Worm (Caenorhabditis elegans) whole organism, early embryonic: Measurements from ENCODE around the gene C26B9.1.

Experiments used
- B0310.2 ChIP-seq: sonication (generic microtip); optimal IDR thresholded peaks from 2 replicates; lab custom pipeline; 2016; ENCODE audit warnings: mild to moderate bottlenecking, missing genetic modification characterization, missing compliant biosample characterization
- F13C5.2 ChIP-seq: sonication (generic microtip); optimal IDR thresholded peaks from 2 replicates; lab custom pipeline; 2017; ENCODE audit warnings: mild to moderate bottlenecking, missing genetic modification characterization, inconsistent platforms, missing compliant biosample characterization
- aly-1 ChIP-seq: sonication (generic microtip); optimal IDR thresholded peaks from 2 replicates; lab custom pipeline; 2016; ENCODE audit warnings: missing genetic modification characterization, missing compliant biosample characterization
- ama-1 ChIP-seq: fragments of 150-350 bp; optimal IDR thresholded peaks from 2 replicates; lab custom pipeline; 2014
- ceh-13 ChIP-seq: fragments of 200-800 bp; sonication (Bioruptor generic); optimal IDR thresholded peaks from 2 replicates; lab custom pipeline; 2018; ENCODE audit warnings: mild to moderate bottlenecking, missing genetic modification characterization, missing compliant biosample characterization
- ceh-36 ChIP-seq: sonication (generic microtip); optimal IDR thresholded peaks from 2 replicates; lab custom pipeline; 2016; ENCODE audit warnings: missing genetic modification characterization, inconsistent platforms, missing compliant biosample characterization
- ets-7 ChIP-seq: sonication (generic microtip); optimal IDR thresholded peaks from 2 replicates; lab custom pipeline; 2016; ENCODE audit warnings: missing genotype, missing genetic modification characterization, missing compliant biosample characterization
- flt-1 ChIP-seq: fragments of 200-800 bp; sonication (Bioruptor generic); IDR thresholded peaks from 2 replicates; pipeline ENCODE4 v1.3.6; 2022; ENCODE audit warnings: missing genetic modification characterization, missing compliant biosample characterization
- hmbx-1 ChIP-seq: sonication (generic microtip); optimal IDR thresholded peaks from 2 replicates; lab custom pipeline; 2016; ENCODE audit warnings: mild to moderate bottlenecking, missing genetic modification characterization, missing compliant biosample characterization
- hmg-4 ChIP-seq: fragments of 200-800 bp; sonication (Bioruptor generic); optimal IDR thresholded peaks from 2 replicates; lab custom pipeline; 2018; ENCODE audit warnings: mild to moderate bottlenecking, missing genetic modification characterization, missing compliant biosample characterization
- hnd-1 ChIP-seq: sonication (generic microtip); optimal IDR thresholded peaks from 2 replicates; lab custom pipeline; 2016; ENCODE audit warnings: missing genetic modification characterization, missing compliant biosample characterization
- pes-1 ChIP-seq: fragments of 200-800 bp; sonication (Bioruptor generic); IDR thresholded peaks from 2 replicates; pipeline ENCODE4 v1.3.6; 2022; ENCODE audit warnings: missing genetic modification reagents, missing genetic modification characterization, missing compliant biosample characterization
- scrt-1 ChIP-seq: fragments of 200-800 bp; sonication (Bioruptor generic); IDR thresholded peaks from 2 replicates; pipeline ENCODE4 v1.3.6; 2022; ENCODE audit warnings: missing genetic modification characterization, missing compliant biosample characterization
- sea-1 ChIP-seq: fragments of 200-800 bp; sonication (Bioruptor generic); conservative IDR thresholded peaks from 2 replicates; pipeline ENCODE4 v1.3.6; 2022; ENCODE audit warnings: missing genetic modification characterization, missing compliant biosample characterization
- tbx-11 ChIP-seq: fragments of 200-800 bp; sonication (Bioruptor generic); IDR thresholded peaks from 2 replicates; pipeline ENCODE4 v1.3.6; 2022; ENCODE audit warnings: missing genetic modification characterization, missing compliant biosample characterization
- tbx-37 ChIP-seq: fragments of 200-800 bp; sonication (Bioruptor generic); conservative IDR thresholded peaks from 2 replicates; pipeline ENCODE4 v1.3.6; 2022; ENCODE audit warnings: missing genetic modification reagents, missing genetic modification characterization, missing compliant biosample characterization
- tra-4 ChIP-seq: sonication (generic microtip); optimal IDR thresholded peaks from 2 replicates; lab custom pipeline; 2017; ENCODE audit warnings: missing genetic modification characterization, missing compliant biosample characterization

Gene C26B9.1

DNA sequence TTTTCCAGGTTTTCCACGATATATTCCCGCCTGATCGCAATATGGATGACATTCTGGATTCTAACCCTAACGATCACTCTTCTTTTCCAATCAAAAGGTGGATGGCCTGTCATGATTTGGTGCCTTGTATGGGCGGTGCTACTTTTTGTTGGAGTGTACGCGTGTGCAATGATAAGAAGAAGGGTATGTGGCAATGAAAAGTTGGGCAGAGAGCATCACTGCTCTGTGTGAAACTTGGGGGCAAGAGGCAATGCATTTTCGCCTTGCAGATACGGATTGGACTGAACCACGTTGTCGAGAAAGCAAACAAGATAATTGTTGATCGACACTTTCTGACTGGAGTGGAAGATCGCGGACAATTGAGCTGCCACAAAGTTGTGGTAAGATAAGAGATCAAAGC is 1.9 kb downstream of the C26B9.1 start:
- TF ChIP-seq sea-1, result no peak
- TF ChIP-seq ceh-13 (GFP tag; lab: Kevin White, UChicago), result no peak
- TF ChIP-seq flt-1 (GFP tag; lab: Robert Waterston, UW), result no peak
- no peak for TF ChIP-seq B0310.2 (tag; lab: Kevin White, UChicago)
- TF ChIP-seq aly-1 (tag; lab: Kevin White, UChicago), result no peak
- no peak for TF ChIP-seq ama-1 (lab: Kevin White, UChicago)
- no peak for TF ChIP-seq hmbx-1
- no peak for TF ChIP-seq hnd-1 (tag; lab: Kevin White, UChicago)
- TF ChIP-seq ceh-36 (tag; lab: Kevin White, UChicago), result no peak
- TF ChIP-seq hmg-4 (GFP tag; lab: Kevin White, UChicago), result no peak
- TF ChIP-seq tra-4 (tag; lab: Kevin White, UChicago), result no peak
- TF ChIP-seq pes-1 (GFP tag; lab: Robert Waterston, UW), result no peak
- no peak for TF ChIP-seq ets-7 (tag; lab: Kevin White, UChicago)
- no peak for TF ChIP-seq scrt-1 (GFP tag; lab: Robert Waterston, UW)
- no peak for TF ChIP-seq F13C5.2 (tag; lab: Kevin White, UChicago)
- no peak for TF ChIP-seq tbx-37 (GFP tag; lab: Robert Waterston, UW)
- no peak for TF ChIP-seq tbx-11 (GFP tag; lab: Robert Waterston, UW)

DNA sequence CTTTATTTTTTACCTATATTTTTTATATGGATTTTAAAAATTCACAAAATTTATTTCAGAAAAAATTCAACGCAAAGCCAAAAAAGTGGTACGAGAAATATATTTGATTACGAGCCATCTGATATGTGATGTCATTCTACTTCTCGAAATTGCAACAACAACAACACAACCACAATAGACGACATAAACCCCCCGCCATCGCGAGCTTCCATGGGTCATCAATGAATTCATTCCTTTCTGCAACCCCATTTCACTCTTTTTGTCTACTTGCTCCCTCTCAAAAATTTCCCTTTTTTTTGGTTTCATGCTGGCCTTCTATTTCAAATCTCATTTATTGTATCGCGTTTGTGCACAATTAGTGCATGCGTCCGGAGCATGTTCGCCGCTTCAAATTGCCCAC is 3.5 kb downstream of the C26B9.1 start:
- no peak for TF ChIP-seq aly-1 (tag; lab: Kevin White, UChicago)
- TF ChIP-seq B0310.2 (tag; lab: Kevin White, UChicago), result no peak
- TF ChIP-seq scrt-1 (GFP tag; lab: Robert Waterston, UW), result no peak
- TF ChIP-seq tra-4 (tag; lab: Kevin White, UChicago), result no peak
- no peak for TF ChIP-seq hmg-4 (GFP tag; lab: Kevin White, UChicago)
- no peak for TF ChIP-seq hnd-1 (tag; lab: Kevin White, UChicago)
- TF ChIP-seq ama-1 (lab: Kevin White, UChicago), result no peak
- no peak for TF ChIP-seq tbx-37 (GFP tag; lab: Robert Waterston, UW)
- TF ChIP-seq sea-1, result no peak
- TF ChIP-seq hmbx-1, result no peak
- no peak for TF ChIP-seq ets-7 (tag; lab: Kevin White, UChicago)
- no peak for TF ChIP-seq tbx-11 (GFP tag; lab: Robert Waterston, UW)
- no peak for TF ChIP-seq ceh-13 (GFP tag; lab: Kevin White, UChicago)
- no peak for TF ChIP-seq F13C5.2 (tag; lab: Kevin White, UChicago)
- TF ChIP-seq pes-1 (GFP tag; lab: Robert Waterston, UW), result no peak
- TF ChIP-seq ceh-36 (tag; lab: Kevin White, UChicago), result no peak
- no peak for TF ChIP-seq flt-1 (GFP tag; lab: Robert Waterston, UW)

DNA sequence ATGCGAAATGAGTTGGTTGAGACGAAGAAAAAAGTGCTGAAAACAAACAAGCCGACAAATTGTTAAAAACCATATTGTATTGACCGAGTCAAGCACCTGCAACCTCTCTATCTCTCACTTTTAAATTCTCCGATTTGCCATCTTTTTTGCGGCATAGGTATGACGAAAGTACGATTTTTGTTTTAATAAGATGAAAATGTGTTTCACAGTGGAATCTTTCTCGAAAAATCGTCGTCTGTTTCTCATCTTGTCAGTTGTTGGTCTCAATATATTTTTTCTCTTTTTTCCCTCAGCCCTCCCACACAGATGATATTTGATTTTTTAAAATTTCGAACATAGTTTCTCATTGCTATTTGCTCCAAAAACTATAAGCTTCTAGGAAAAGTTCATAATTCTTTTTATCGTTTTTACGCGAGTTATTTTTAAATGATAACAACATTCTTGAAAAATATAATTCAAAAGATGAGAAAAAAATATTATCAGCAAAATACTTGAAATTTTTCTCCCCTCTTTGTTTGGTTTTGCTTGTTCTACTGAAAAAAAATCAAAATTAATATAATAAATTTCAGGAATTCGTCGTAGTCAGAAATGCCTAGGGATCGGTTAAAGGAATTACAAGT is 4.3 kb downstream of the C26B9.1 start, which contains the start of gene syx-3:
Gene syx-3 (plus strand): TSS at position 570 of the 620 bp plus-strand sequence.
- no peak for TF ChIP-seq ceh-13 (GFP tag; lab: Kevin White, UChicago)
- no peak for TF ChIP-seq pes-1 (GFP tag; lab: Robert Waterston, UW)
- TF ChIP-seq aly-1 (tag; lab: Kevin White, UChicago), result no peak
- TF ChIP-seq flt-1 (GFP tag; lab: Robert Waterston, UW), result no peak
- TF ChIP-seq ama-1 (lab: Kevin White, UChicago), result no peak
- TF ChIP-seq tbx-11 (GFP tag; lab: Robert Waterston, UW), result no peak
- TF ChIP-seq B0310.2 (tag; lab: Kevin White, UChicago), result no peak
- TF ChIP-seq hnd-1 (tag; lab: Kevin White, UChicago), result no peak
- TF ChIP-seq tra-4 (tag; lab: Kevin White, UChicago), result no peak
- no peak for TF ChIP-seq sea-1
- TF ChIP-seq hmg-4 (GFP tag; lab: Kevin White, UChicago), result no peak
- no peak for TF ChIP-seq hmbx-1
- TF ChIP-seq scrt-1 (GFP tag; lab: Robert Waterston, UW), result no peak
- TF ChIP-seq ceh-36 (tag; lab: Kevin White, UChicago), result no peak
- no peak for TF ChIP-seq ets-7 (tag; lab: Kevin White, UChicago)

DNA sequence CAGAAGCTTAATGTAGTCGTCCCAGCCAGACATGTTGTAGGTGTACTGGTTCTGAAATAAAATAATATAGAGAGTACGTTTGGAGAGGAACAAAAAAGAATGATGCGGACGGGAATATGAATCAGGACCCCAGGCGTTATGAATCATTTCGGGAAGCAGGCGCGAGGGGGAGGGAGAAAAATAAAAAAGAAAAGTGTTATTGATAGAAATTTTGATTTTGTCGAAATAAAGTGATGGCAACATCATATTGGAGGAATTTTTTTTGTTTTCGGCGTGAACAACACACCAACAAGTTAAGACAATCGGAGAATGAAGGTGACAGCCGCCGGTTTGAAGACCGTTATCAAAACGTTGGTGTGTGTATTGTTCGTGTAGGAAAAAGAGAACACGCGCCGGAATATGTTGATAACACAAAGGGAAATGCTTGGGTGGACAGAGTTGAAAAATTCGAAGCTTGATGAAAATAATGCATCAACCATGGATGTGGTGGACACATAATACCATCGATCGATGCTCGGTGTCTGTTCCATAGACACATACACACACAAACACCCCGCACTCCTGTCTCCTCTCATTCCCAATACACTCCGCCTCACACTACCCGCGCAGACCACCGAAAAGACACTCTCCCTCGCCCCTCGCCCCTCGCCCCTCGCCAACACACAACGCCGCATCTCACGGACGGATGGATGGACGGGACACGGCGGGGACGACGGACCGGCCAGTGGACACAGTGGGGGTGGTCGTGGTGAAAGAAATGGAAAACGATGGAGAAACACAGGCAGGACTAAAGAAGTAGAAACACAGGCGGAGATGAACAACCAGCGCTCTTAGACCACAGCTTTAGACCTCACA is 9.9 kb downstream of the C26B9.1 start, which contains the start of gene pfn-2:
Gene pfn-2 (minus strand): TSS at position 51 of the 855 bp plus-strand sequence.
- TF ChIP-seq B0310.2 (tag; lab: Kevin White, UChicago) (no peak), ets-7 (tag; lab: Kevin White, UChicago) (no peak), tbx-37 (GFP tag; lab: Robert Waterston, UW) (peak; percentile 52), hmbx-1 (no peak), ama-1 (lab: Kevin White, UChicago) (no peak), ceh-36 (tag; lab: Kevin White, UChicago) (no peak), sea-1 (no peak), tbx-11 (GFP tag; lab: Robert Waterston, UW) (0 out of 2 replicates have a peak, but pooled peaks have one; percentile 9), ceh-13 (GFP tag; lab: Kevin White, UChicago) (peak; percentile 6), F13C5.2 (tag; lab: Kevin White, UChicago) (peak; percentile 40), flt-1 (GFP tag; lab: Robert Waterston, UW) (0 out of 2 replicates have a peak, but pooled peaks have one; percentile 17), tra-4 (tag; lab: Kevin White, UChicago) (no peak), hmg-4 (GFP tag; lab: Kevin White, UChicago) (peak; percentile 89), pes-1 (GFP tag; lab: Robert Waterston, UW) (no peak), aly-1 (tag; lab: Kevin White, UChicago) (peak; percentile 15), hnd-1 (tag; lab: Kevin White, UChicago) (no peak), scrt-1 (GFP tag; lab: Robert Waterston, UW) (no peak)

DNA sequence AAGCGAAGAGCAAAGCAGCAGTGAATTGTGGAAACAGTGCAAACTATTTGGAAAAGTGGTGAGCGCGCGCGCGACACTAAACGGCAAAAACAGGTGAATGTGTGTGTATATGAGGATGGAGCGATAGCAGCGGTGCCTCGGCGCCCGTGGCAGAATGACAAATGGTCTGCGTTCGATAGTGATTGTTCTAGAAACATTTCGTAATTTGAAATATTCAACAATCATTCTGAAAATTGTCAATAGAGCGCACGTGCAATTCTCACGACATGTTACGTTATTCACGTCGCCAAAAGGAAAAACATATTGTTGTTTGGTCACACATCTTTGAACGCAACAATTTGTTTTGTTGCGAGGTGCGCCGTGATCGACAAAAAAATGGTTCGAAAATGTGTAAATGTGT is 10.9 kb downstream of the C26B9.1 start:
- no peak for TF ChIP-seq F13C5.2 (tag; lab: Kevin White, UChicago)
- no peak for TF ChIP-seq hmbx-1
- TF ChIP-seq ceh-13 (GFP tag; lab: Kevin White, UChicago), result no peak
- no peak for TF ChIP-seq scrt-1 (GFP tag; lab: Robert Waterston, UW)
- no peak for TF ChIP-seq ets-7 (tag; lab: Kevin White, UChicago)
- no peak for TF ChIP-seq B0310.2 (tag; lab: Kevin White, UChicago)
- no peak for TF ChIP-seq hmg-4 (GFP tag; lab: Kevin White, UChicago)
- no peak for TF ChIP-seq pes-1 (GFP tag; lab: Robert Waterston, UW)
- TF ChIP-seq sea-1, result no peak
- TF ChIP-seq flt-1 (GFP tag; lab: Robert Waterston, UW), result no peak
- no peak for TF ChIP-seq tbx-37 (GFP tag; lab: Robert Waterston, UW)
- TF ChIP-seq tbx-11 (GFP tag; lab: Robert Waterston, UW), result no peak
- TF ChIP-seq ceh-36 (tag; lab: Kevin White, UChicago), result no peak
- no peak for TF ChIP-seq ama-1 (lab: Kevin White, UChicago)
- TF ChIP-seq hnd-1 (tag; lab: Kevin White, UChicago), result no peak
- TF ChIP-seq aly-1 (tag; lab: Kevin White, UChicago), result no peak
- no peak for TF ChIP-seq tra-4 (tag; lab: Kevin White, UChicago)
